Worm (Caenorhabditis elegans): ENCODE results near the gene C31H1.5.

- no peak for TF ChIP-seq eor-1 (tag; optimal IDR thresholded peaks at IDR 0.05)
- no peak for TF ChIP-seq ztf-11 (tag; optimal IDR thresholded peaks at IDR 0.05)
- no peak for TF ChIP-seq jun-1 (tag; optimal IDR thresholded peaks at IDR 0.05)
- TF ChIP-seq nhr-12 (tag; optimal IDR thresholded peaks at IDR 0.05) = no peak
Observed at ce11 chrIV:5795495-5795894, 1.1 kb downstream of the C31H1.5 start.
